Worm (Caenorhabditis elegans) whole organism, young adult: Measurements from ENCODE around the gene pen-2.
A peak's percentile ranks its signal among the peaks of the same experiment; 100 is the strongest.

Experiments used
- B0336.3 ChIP-seq: fragments of 200-800 bp; sonication (Bioruptor generic); IDR thresholded peaks from 2 replicates; pipeline ENCODE4 v1.3.6; 2022; ENCODE audit warnings: missing genetic modification characterization, missing compliant biosample characterization
- C17E4.6 ChIP-seq: fragments of 200-800 bp; sonication (Bioruptor generic); IDR thresholded peaks from 2 replicates; pipeline ENCODE4 v1.3.6; 2022; ENCODE audit warnings: missing genetic modification reagents, missing genetic modification characterization, missing compliant biosample characterization
- D2030.7 ChIP-seq: fragments of 200-800 bp; sonication (Bioruptor generic); IDR thresholded peaks from 2 replicates; pipeline ENCODE4 v1.3.6; 2022; ENCODE audit warnings: missing genetic modification reagents, missing genetic modification characterization, missing compliant biosample characterization
- F10E7.11 ChIP-seq: sonication (generic microtip); optimal IDR thresholded peaks from 2 replicates; lab custom pipeline; 2017; ENCODE audit warnings: mild to moderate bottlenecking, missing genetic modification characterization, moderate library complexity, missing compliant biosample characterization
- F22D6.2 ChIP-seq: sonication (generic microtip); optimal IDR thresholded peaks from 2 replicates; lab custom pipeline; 2016; ENCODE audit warnings: mild to moderate bottlenecking, missing genetic modification characterization, missing compliant biosample characterization
- F37B4.10 ChIP-seq: fragments of 200-800 bp; sonication (Bioruptor generic); IDR thresholded peaks from 2 replicates; pipeline ENCODE4 v1.3.6; 2022; ENCODE audit warnings: missing genetic modification characterization, missing compliant biosample characterization
- F57C9.4 ChIP-seq: sonication (generic microtip); optimal IDR thresholded peaks from 2 replicates; lab custom pipeline; 2017; ENCODE audit warnings: mild to moderate bottlenecking, missing genetic modification characterization, missing compliant biosample characterization
- K12H6.12 ChIP-seq: fragments of 200-800 bp; sonication (Bioruptor generic); optimal IDR thresholded peaks from 2 replicates; lab custom pipeline; 2018; ENCODE audit warnings: mild to moderate bottlenecking, missing genetic modification characterization, missing compliant biosample characterization
- T07F8.4 ChIP-seq: sonication (generic microtip); optimal IDR thresholded peaks from 2 replicates; lab custom pipeline; 2016; ENCODE audit warnings: mild to moderate bottlenecking, missing genetic modification characterization, moderate library complexity, missing compliant biosample characterization
- Y53F4B.3 ChIP-seq: fragments of 200-800 bp; sonication (Bioruptor generic); IDR thresholded peaks from 2 replicates; pipeline ENCODE4 v1.3.6; 2022; ENCODE audit warnings: missing genetic modification reagents, missing genetic modification characterization, missing compliant biosample characterization
- Y53G8AR.9 ChIP-seq: fragments of 200-800 bp; sonication (Bioruptor generic); conservative IDR thresholded peaks from 2 replicates; pipeline ENCODE4 v1.3.6; 2022; ENCODE audit warnings: missing genetic modification reagents, missing genetic modification characterization, missing compliant biosample characterization
- Y67H2A.10 ChIP-seq: fragments of 200-800 bp; sonication (Bioruptor generic); conservative IDR thresholded peaks from 2 replicates; pipeline ENCODE4 v1.3.6; 2022; ENCODE audit warnings: missing genetic modification reagents, missing genetic modification characterization, missing compliant biosample characterization
- Y95B8A.8 ChIP-seq: fragments of 200-800 bp; sonication (Bioruptor generic); IDR thresholded peaks from 2 replicates; pipeline ENCODE4 v1.3.6; 2022; ENCODE audit warnings: missing genetic modification reagents, missing genetic modification characterization, missing compliant biosample characterization
- akir-1 ChIP-seq: fragments of 200-800 bp; sonication (Bioruptor generic); optimal IDR thresholded peaks from 2 replicates; lab custom pipeline; 2018; ENCODE audit warnings: mild to moderate bottlenecking, missing genetic modification characterization, moderate library complexity, missing compliant biosample characterization
- atf-7 ChIP-seq: sonication (generic microtip); optimal IDR thresholded peaks from 2 replicates; lab custom pipeline; 2017; ENCODE audit warnings: mild to moderate bottlenecking, missing genetic modification characterization, missing compliant biosample characterization
- bed-1 ChIP-seq: fragments of 200-800 bp; sonication (Bioruptor generic); IDR thresholded peaks from 2 replicates; pipeline ENCODE4 v1.3.6; 2022; ENCODE audit warnings: missing genetic modification reagents, missing genetic modification characterization, missing compliant biosample characterization
- ccch-3 ChIP-seq: fragments of 200-800 bp; sonication (Bioruptor generic); optimal IDR thresholded peaks from 2 replicates; lab custom pipeline; 2018; ENCODE audit warnings: mild to moderate bottlenecking, missing genetic modification characterization, missing compliant biosample characterization
- cebp-2 ChIP-seq: fragments of 200-800 bp; sonication (Bioruptor generic); IDR thresholded peaks from 2 replicates; pipeline ENCODE4 v1.3.6; 2022; ENCODE audit warnings: missing genetic modification characterization, missing compliant biosample characterization
- ceh-27 ChIP-seq: fragments of 200-800 bp; sonication (Bioruptor generic); optimal IDR thresholded peaks from 2 replicates; lab custom pipeline; 2018; ENCODE audit warnings: mild to moderate bottlenecking, missing genetic modification characterization, moderate library complexity, missing compliant biosample characterization
- ceh-58 ChIP-seq: fragments of 200-800 bp; sonication (Bioruptor generic); IDR thresholded peaks from 2 replicates; pipeline ENCODE4 v1.3.6; 2022; ENCODE audit warnings: missing genetic modification characterization, missing compliant biosample characterization
- ceh-79 ChIP-seq: sonication (generic microtip); optimal IDR thresholded peaks from 2 replicates; lab custom pipeline; 2017; ENCODE audit warnings: mild to moderate bottlenecking, missing genetic modification characterization, missing compliant biosample characterization
- dox-1 ChIP-seq: fragments of 200-800 bp; sonication (Bioruptor generic); IDR thresholded peaks from 2 replicates; pipeline ENCODE4 v1.3.6; 2022; ENCODE audit warnings: missing genetic modification reagents, missing genetic modification characterization, missing compliant biosample characterization
- dpl-1 ChIP-seq: fragments of 150-350 bp; optimal IDR thresholded peaks from 2 replicates; lab custom pipeline; 2014; ENCODE audit warnings: missing biosample characterization, missing genetic modification reagents, missing genetic modification characterization
- ekl-4 ChIP-seq: fragments of 200-800 bp; sonication (Bioruptor generic); IDR thresholded peaks from 2 replicates; pipeline ENCODE4 v1.3.6; 2022; ENCODE audit warnings: missing genetic modification reagents, missing genetic modification characterization, missing compliant biosample characterization
- gei-17 ChIP-seq: fragments of 200-800 bp; sonication (Bioruptor generic); optimal IDR thresholded peaks from 2 replicates; lab custom pipeline; 2018; ENCODE audit warnings: mild to moderate bottlenecking, missing genetic modification characterization, missing compliant biosample characterization
- hlh-12 ChIP-seq: sonication (generic microtip); optimal IDR thresholded peaks from 2 replicates; lab custom pipeline; 2016; ENCODE audit warnings: missing genetic modification characterization, missing compliant biosample characterization
- hmg-1.2 ChIP-seq: fragments of 200-800 bp; sonication (Bioruptor generic); IDR thresholded peaks from 2 replicates; pipeline ENCODE4 v1.3.6; 2022; ENCODE audit warnings: missing genetic modification reagents, missing genetic modification characterization, missing compliant biosample characterization
- lin-26 ChIP-seq: fragments of 200-800 bp; sonication (Bioruptor generic); IDR thresholded peaks from 2 replicates; pipeline ENCODE4 v1.3.6; 2022; ENCODE audit warnings: missing genetic modification reagents, missing genetic modification characterization, missing compliant biosample characterization
- lin-40 ChIP-seq: sonication (generic microtip); optimal IDR thresholded peaks from 2 replicates; lab custom pipeline; 2016; ENCODE audit warnings: missing genetic modification characterization, mild to moderate bottlenecking, missing compliant biosample characterization, missing genotype, missing genetic modification reagents
- lin-54 ChIP-seq: fragments of 200-800 bp; sonication (Bioruptor generic); optimal IDR thresholded peaks from 2 replicates; lab custom pipeline; 2018; ENCODE audit warnings: mild to moderate bottlenecking, missing genetic modification characterization, missing compliant biosample characterization
- madf-10 ChIP-seq: sonication (generic microtip); optimal IDR thresholded peaks from 2 replicates; lab custom pipeline; 2016; ENCODE audit warnings: mild to moderate bottlenecking, missing genetic modification characterization, missing compliant biosample characterization
- madf-3 ChIP-seq: fragments of 200-800 bp; sonication (Bioruptor generic); IDR thresholded peaks from 2 replicates; pipeline ENCODE4 v1.3.6; 2022; ENCODE audit warnings: missing genetic modification reagents, missing genetic modification characterization, missing compliant biosample characterization
- madf-6 ChIP-seq: fragments of 200-800 bp; sonication (Bioruptor generic); IDR thresholded peaks from 2 replicates; pipeline ENCODE4 v1.3.6; 2022; ENCODE audit warnings: missing genetic modification reagents, missing genetic modification characterization, missing compliant biosample characterization
- mcd-1 ChIP-seq: fragments of 200-800 bp; sonication (Bioruptor generic); IDR thresholded peaks from 2 replicates; pipeline ENCODE4 v1.3.6; 2022; ENCODE audit warnings: missing genetic modification reagents, missing genetic modification characterization, missing compliant biosample characterization
- mel-28 ChIP-seq: sonication (generic microtip); optimal IDR thresholded peaks from 2 replicates; lab custom pipeline; 2016; ENCODE audit warnings: borderline replicate concordance, mild to moderate bottlenecking, missing genetic modification characterization, missing compliant biosample characterization
- mes-4 ChIP-seq: sonication (generic microtip); optimal IDR thresholded peaks from 2 replicates; lab custom pipeline; 2016; ENCODE audit warnings: missing genotype, missing genetic modification characterization, missing compliant biosample characterization
- nfya-2 ChIP-seq: fragments of 200-800 bp; sonication (Bioruptor generic); IDR thresholded peaks from 2 replicates; pipeline ENCODE4 v1.3.6; 2022; ENCODE audit warnings: missing genetic modification reagents, missing genetic modification characterization, missing compliant biosample characterization
- nhr-179 ChIP-seq: sonication (generic microtip); optimal IDR thresholded peaks from 2 replicates; lab custom pipeline; 2016; ENCODE audit warnings: mild to moderate bottlenecking, missing genetic modification characterization, missing compliant biosample characterization
- nhr-27 ChIP-seq: fragments of 200-800 bp; sonication (Bioruptor generic); optimal IDR thresholded peaks from 2 replicates; lab custom pipeline; 2018; ENCODE audit warnings: mild to moderate bottlenecking, missing genetic modification characterization, moderate library complexity, missing compliant biosample characterization
- nhr-80 ChIP-seq: sonication (generic microtip); optimal IDR thresholded peaks from 2 replicates; lab custom pipeline; 2016; ENCODE audit warnings: missing genetic modification characterization, missing compliant biosample characterization
- nhr-90 ChIP-seq: sonication (generic microtip); optimal IDR thresholded peaks from 2 replicates; lab custom pipeline; 2016; ENCODE audit warnings: missing genotype, mild to moderate bottlenecking, missing genetic modification characterization, missing compliant biosample characterization
- rcor-1 ChIP-seq: fragments of 200-800 bp; sonication (Bioruptor generic); IDR thresholded peaks from 2 replicates; pipeline ENCODE4 v1.3.6; 2022; ENCODE audit warnings: missing genetic modification reagents, missing genetic modification characterization, missing compliant biosample characterization
- sdz-38 ChIP-seq: sonication (generic microtip); optimal IDR thresholded peaks from 2 replicates; lab custom pipeline; 2016; ENCODE audit warnings: missing genotype, missing genetic modification characterization, missing compliant biosample characterization
- snpc-1.3 ChIP-seq: sonication (generic microtip); optimal IDR thresholded peaks from 2 replicates; lab custom pipeline; 2017; ENCODE audit warnings: missing genetic modification characterization, mild to moderate bottlenecking, missing compliant biosample characterization, antibody characterized with exemption, moderate library complexity, missing genotype, missing genetic modification reagents; ENCODE audit not compliant: insufficient read depth
- snpc-3.4 ChIP-seq: sonication (generic microtip); optimal IDR thresholded peaks from 2 replicates; lab custom pipeline; 2017; ENCODE audit warnings: missing genetic modification characterization, mild to moderate bottlenecking, missing compliant biosample characterization, antibody characterized with exemption, moderate library complexity, missing genotype, missing genetic modification reagents
- snpc-4 ChIP-seq, 5 experiments: fragments of 150-350 bp in 1 of 5; sonication (generic microtip) in 4 of 5; optimal IDR thresholded peaks; 2 replicates each; lab custom pipeline; 2014 to 2018; ENCODE audit warnings: missing genetic modification characterization in 5 of 5, missing biosample characterization in 3 of 5, antibody characterized with exemption in 2 of 5, mild to moderate bottlenecking in 2 of 5, missing compliant biosample characterization in 2 of 5, missing genotype in 2 of 5, moderate library complexity in 2 of 5, missing genetic modification reagents in 1 of 5
- tlf-1 ChIP-seq: fragments of 200-800 bp; sonication (Bioruptor generic); optimal IDR thresholded peaks from 2 replicates; lab custom pipeline; 2018; ENCODE audit warnings: mild to moderate bottlenecking, missing genetic modification characterization, missing compliant biosample characterization
- ztf-18 ChIP-seq: sonication (generic microtip); optimal IDR thresholded peaks from 2 replicates; lab custom pipeline; 2016; ENCODE audit warnings: missing genotype, mild to moderate bottlenecking, missing genetic modification characterization, missing compliant biosample characterization
- ztf-3 ChIP-seq: fragments of 200-800 bp; sonication (Bioruptor generic); optimal IDR thresholded peaks from 2 replicates; lab custom pipeline; 2018; ENCODE audit warnings: mild to moderate bottlenecking, missing genetic modification characterization, missing compliant biosample characterization

The pen-2 gene

DNA sequence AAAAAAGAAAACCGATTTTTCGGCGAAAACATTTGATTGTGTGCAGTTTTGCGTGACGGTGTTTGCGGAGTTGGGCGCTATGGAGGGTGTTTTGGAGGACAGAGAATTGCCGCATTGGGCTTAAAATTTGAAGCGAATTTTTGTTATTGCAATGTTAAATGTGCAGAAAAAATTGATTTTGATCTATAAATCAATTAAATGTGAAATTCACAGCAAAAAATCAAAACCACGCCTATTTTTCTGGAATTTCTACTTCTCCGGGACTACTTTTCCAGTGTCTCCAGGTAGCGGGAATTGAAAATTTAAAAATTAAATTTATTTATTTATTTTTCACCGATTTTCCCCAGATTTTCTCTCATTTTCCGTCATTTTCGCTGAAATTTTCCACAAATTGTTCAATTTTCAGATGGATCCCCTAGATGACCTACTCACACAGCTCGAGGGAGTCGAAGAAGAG, 25.9 kb upstream of the pen-2 start, which contains the start of gene mcm-10 (continued):
- 0 out of 2 replicates have a peak, but pooled peaks have one; percentile 18 for TF ChIP-seq Y67H2A.10 (GFP tag; lab: Robert Waterston, UW)
- TF ChIP-seq lin-54 (GFP tag; lab: Kevin White, UChicago) = peak; percentile 72
- peak; percentile 87 for TF ChIP-seq K12H6.12 (tag; lab: Kevin White, UChicago)
- TF ChIP-seq tlf-1 (GFP tag; lab: Kevin White, UChicago) = no peak
- no peak for TF ChIP-seq cebp-2 (GFP tag; lab: Robert Waterston, UW)
- peak; percentile 51 for TF ChIP-seq mcd-1 (GFP tag; lab: Robert Waterston, UW)
- no peak for TF ChIP-seq nhr-27 (tag; lab: Kevin White, UChicago)
- TF ChIP-seq hlh-12 (tag; lab: Kevin White, UChicago) = no peak
- no peak for TF ChIP-seq mel-28 (tag; lab: Kevin White, UChicago)
- TF ChIP-seq nhr-80 (tag; lab: Kevin White, UChicago) = peak; percentile 14
- TF ChIP-seq bed-1 = no peak
- TF ChIP-seq F22D6.2 (tag; lab: Kevin White, UChicago) = no peak
- no peak for TF ChIP-seq nhr-179
- no peak for TF ChIP-seq Y53G8AR.9
- no peak for TF ChIP-seq nfya-2 (GFP tag; lab: Robert Waterston, UW)
- no peak for TF ChIP-seq F10E7.11
- no peak for TF ChIP-seq nhr-90
- TF ChIP-seq snpc-4 (GFP tag; optimal IDR thresholded peaks at IDR 0.05; lab: Kevin White, UChicago) = no peak
- peak in 2 of 4 experiments; percentile 14 to 46 for TF ChIP-seq snpc-4 (tag; optimal IDR thresholded peaks at IDR 0.05; lab: Kevin White, UChicago)
- TF ChIP-seq snpc-1.3 (tag; lab: Kevin White, UChicago) = peak; percentile 17
- peak; percentile 63 for TF ChIP-seq ccch-3 (GFP tag; lab: Kevin White, UChicago)
- TF ChIP-seq madf-6 (GFP tag; lab: Robert Waterston, UW) = no peak; the same call in 1 of the 2 replicates
- peak; percentile 8; the same call in 1 of the 2 replicates for TF ChIP-seq C17E4.6 (GFP tag; lab: Robert Waterston, UW)
- no peak for TF ChIP-seq madf-3 (GFP tag; lab: Robert Waterston, UW)
- TF ChIP-seq ekl-4 (GFP tag; lab: Robert Waterston, UW) = no peak
- no peak for TF ChIP-seq ceh-58 (GFP tag; lab: Robert Waterston, UW)
- no peak; the same call in 1 of the 2 replicates for TF ChIP-seq dox-1 (GFP tag; lab: Robert Waterston, UW)
- TF ChIP-seq F57C9.4 = no peak
- peak; percentile 87 for TF ChIP-seq B0336.3 (GFP tag; lab: Robert Waterston, UW)
- TF ChIP-seq hmg-1.2 (GFP tag; lab: Robert Waterston, UW) = no peak
- TF ChIP-seq rcor-1 (GFP tag; lab: Robert Waterston, UW) = no peak
- no peak for TF ChIP-seq lin-26 (GFP tag; lab: Robert Waterston, UW)
- TF ChIP-seq lin-40 = peak; percentile 79
- TF ChIP-seq sdz-38 (tag; lab: Kevin White, UChicago) = no peak
- peak; percentile 59 for TF ChIP-seq D2030.7 (GFP tag; lab: Robert Waterston, UW)
- TF ChIP-seq Y95B8A.8 (GFP tag; lab: Robert Waterston, UW) = no peak
- no peak for TF ChIP-seq mes-4 (tag; lab: Kevin White, UChicago)
- TF ChIP-seq dpl-1 = peak; percentile 58
- peak; percentile 41 for TF ChIP-seq snpc-3.4 (tag; lab: Kevin White, UChicago)
- no peak for TF ChIP-seq akir-1
- no peak for TF ChIP-seq atf-7 (tag; lab: Kevin White, UChicago)
- TF ChIP-seq madf-10 = peak; percentile 21
- no peak for TF ChIP-seq ztf-3
- no peak for TF ChIP-seq Y53F4B.3 (GFP tag; lab: Robert Waterston, UW)
- TF ChIP-seq ztf-18 (tag; lab: Kevin White, UChicago) = peak; percentile 26
- TF ChIP-seq ceh-79 (tag; lab: Kevin White, UChicago) = no peak
- TF ChIP-seq T07F8.4 (tag; lab: Kevin White, UChicago) = no peak
- TF ChIP-seq F37B4.10 (GFP tag; lab: Robert Waterston, UW) = no peak
- TF ChIP-seq ceh-27 (GFP tag; lab: Kevin White, UChicago) = peak; percentile 33
- TF ChIP-seq gei-17 (GFP tag; lab: Kevin White, UChicago) = no peak
